Fruit fly (Drosophila melanogaster) Kc167 (cell line): ENCODE results near the gene Tbc1d8-9.

Experiments used
- Myc ChIP-seq: fragments of >200 bp; optimal IDR thresholded peaks from 2 replicates; lab custom pipeline; 2017; ENCODE audit warnings: missing external identifiers
- Sin3A ChIP-seq: fragments of >200 bp; optimal IDR thresholded peaks from 2 replicates; lab custom pipeline; 2018; ENCODE audit warnings: missing external identifiers
- h ChIP-seq: fragments of >200 bp; optimal IDR thresholded peaks from 3 replicates; lab custom pipeline; 2018; ENCODE audit warnings: missing external identifiers
- insv ChIP-seq: fragments of >200 bp; optimal IDR thresholded peaks from 3 replicates; lab custom pipeline; 2018; ENCODE audit warnings: missing external identifiers
- psq ChIP-seq: fragments of >200 bp; optimal IDR thresholded peaks from 2 replicates; lab custom pipeline; 2017; ENCODE audit warnings: missing external identifiers
- ttk ChIP-seq: sonication (Bioruptor generic); optimal IDR thresholded peaks from 2 replicates; lab custom pipeline; 2017; ENCODE audit warnings: missing external identifiers

DNA sequence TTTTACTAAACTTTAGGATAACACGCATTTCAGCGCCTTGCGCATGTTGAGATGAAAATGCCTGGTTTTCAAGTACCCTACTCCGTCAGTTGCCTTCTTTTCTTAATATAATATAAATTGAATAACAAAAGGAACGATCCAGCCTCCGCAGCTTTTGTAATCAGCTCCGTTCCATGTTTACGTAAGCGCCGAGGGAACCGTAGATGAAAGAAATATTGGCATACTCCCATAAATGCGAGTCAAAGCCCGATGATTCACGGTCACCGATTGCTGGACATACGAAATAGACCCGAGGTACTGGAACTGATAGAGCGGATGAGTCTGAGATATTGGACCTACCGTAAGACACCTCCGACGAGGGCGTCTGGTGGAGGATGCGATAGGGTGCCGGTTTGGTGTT, 924 bp downstream of the Tbc1d8-9 start:
- TF ChIP-seq psq (lab: Kevin White, UChicago) (no peak), ttk (lab: Kevin White, UChicago) (no peak), Sin3A (no peak), insv (lab: Kevin White, UChicago) (no peak), Myc (lab: Kevin White, UChicago) (no peak), h (lab: Kevin White, UChicago) (no peak)
